Worm (Caenorhabditis elegans): ENCODE data around the gene ogdh-2.

DNA sequence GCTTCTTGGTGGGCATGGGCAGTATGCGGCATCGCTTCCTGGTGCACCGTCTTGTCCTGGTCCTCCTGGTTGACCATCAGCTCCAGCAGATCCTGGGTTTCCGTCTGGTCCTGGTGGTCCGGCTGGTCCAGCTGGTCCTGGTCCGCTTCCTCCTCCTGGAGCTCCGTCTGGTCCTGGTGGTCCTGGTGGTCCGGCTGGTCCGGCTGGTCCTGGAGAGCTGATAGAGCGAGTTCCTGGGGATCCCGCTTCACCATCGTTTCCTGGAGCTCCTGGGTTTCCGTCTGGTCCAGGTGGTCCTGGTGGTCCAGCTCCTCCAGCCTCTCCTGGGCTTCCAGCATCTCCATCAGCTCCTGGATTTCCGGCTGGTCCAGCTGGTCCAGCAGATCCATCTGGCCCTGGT, 27.3 kb upstream of the ogdh-2 start:
- no peak for TF ChIP-seq scrt-1 (GFP tag; IDR thresholded peaks at IDR 0.05)
- TF ChIP-seq ama-1 (optimal IDR thresholded peaks at IDR 0.05), result no peak
- no peak for TF ChIP-seq flt-1 (GFP tag; IDR thresholded peaks at IDR 0.05)
- TF ChIP-seq B0310.2 (tag; optimal IDR thresholded peaks at IDR 0.05), result no peak
- no peak for TF ChIP-seq hmbx-1 (tag; optimal IDR thresholded peaks at IDR 0.05)
- TF ChIP-seq hnd-1 (tag; optimal IDR thresholded peaks at IDR 0.05), result no peak
- TF ChIP-seq ceh-36 (tag; optimal IDR thresholded peaks at IDR 0.05), result no peak
- TF ChIP-seq sea-1 (GFP tag; conservative IDR thresholded peaks at IDR 0.05), result no peak
